Fruit fly (Drosophila melanogaster) whole organism, embryonic: Measurements from ENCODE around the gene CG10725.

Source experiments
- Blimp-1 ChIP-seq: fragments of 200-800 bp; sonication (Bioruptor generic); optimal IDR thresholded peaks from 3 replicates; lab custom pipeline; 2018; ENCODE audit warnings: missing biosample characterization, missing genetic modification characterization, mild to moderate bottlenecking, moderate library complexity, missing genetic modification reagents
- CG10147 ChIP-seq: fragments of 200-800 bp; sonication (Bioruptor generic); optimal IDR thresholded peaks from 2 replicates; lab custom pipeline; 2019; ENCODE audit warnings: missing biosample characterization, mild to moderate bottlenecking, missing genetic modification characterization, moderate library complexity

The CG10725 gene

DNA sequence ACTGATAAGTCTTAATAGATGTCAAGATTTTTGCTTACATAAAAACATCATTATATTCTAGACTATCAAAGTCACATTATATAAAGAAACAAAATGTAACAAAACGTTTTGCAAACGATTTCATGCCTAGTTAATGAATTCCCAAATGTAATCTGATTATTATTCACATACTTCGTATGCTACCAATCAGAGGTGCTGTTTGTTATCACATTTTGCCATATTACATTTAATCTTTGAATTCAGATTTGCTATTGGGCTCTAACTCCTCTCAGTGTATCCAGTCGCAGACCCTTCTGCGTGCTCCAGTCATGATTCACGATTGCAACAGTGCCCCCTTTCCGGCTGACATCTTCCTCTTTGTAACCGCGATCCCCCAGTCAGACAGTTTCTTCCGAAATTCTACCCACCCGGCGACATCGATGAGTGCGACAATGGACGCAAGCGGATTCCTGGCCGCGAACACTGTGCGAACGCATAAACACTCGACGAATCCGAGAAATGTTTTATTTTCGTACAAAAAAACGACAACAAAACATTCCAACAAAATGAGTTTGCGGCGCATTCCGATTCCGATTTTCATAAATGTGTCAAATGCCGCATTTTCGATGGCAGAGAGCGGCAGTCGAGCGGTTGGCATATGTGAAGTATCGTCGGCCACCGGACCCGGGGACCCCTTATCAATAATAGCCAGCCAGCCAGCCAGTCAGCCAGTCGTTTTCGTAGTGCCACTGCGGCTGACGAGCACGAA, 50.5 kb downstream of the CG10725 start (continued):
- TF ChIP-seq Blimp-1 (GFP tag; lab: Kevin White, UChicago) (no peak), CG10147 (GFP tag; lab: Kevin White, UChicago) (no peak)
